Fruit fly (Drosophila melanogaster) whole organism, embryonic: ENCODE data around the gene Trm7-32.
A peak's percentile ranks its signal among the peaks of the same experiment; 100 is the strongest.

Source experiments
- Abd-B ChIP-seq: fragments of 200-800 bp; sonication (Bioruptor generic); optimal IDR thresholded peaks from 2 replicates; lab custom pipeline; 2018; ENCODE audit warnings: missing biosample characterization, mild to moderate bottlenecking, missing genetic modification characterization, moderate library complexity
- Asciz ChIP-seq: fragments of 200-800 bp; sonication (Bioruptor generic); optimal IDR thresholded peaks from 2 replicates; lab custom pipeline; 2017; ENCODE audit warnings: missing biosample characterization, mild to moderate bottlenecking, missing genetic modification characterization, missing genetic modification reagents
- CG1233 ChIP-seq: fragments of 200-800 bp; sonication (Bioruptor generic); optimal IDR thresholded peaks from 4 replicates; lab custom pipeline; 2018; ENCODE audit warnings: missing biosample characterization, mild to moderate bottlenecking, missing genetic modification characterization
- CG12659 ChIP-seq: fragments of 200-800 bp; sonication (Bioruptor generic); optimal IDR thresholded peaks from 3 replicates; lab custom pipeline; 2017; ENCODE audit warnings: mild to moderate bottlenecking, missing biosample characterization, missing genetic modification reagents, missing genetic modification characterization
- CG13424 ChIP-seq: fragments of 200-800 bp; sonication (Bioruptor generic); optimal IDR thresholded peaks from 2 replicates; lab custom pipeline; 2019; ENCODE audit warnings: missing biosample characterization, mild to moderate bottlenecking, missing genetic modification characterization, moderate library complexity
- CG15601 ChIP-seq: fragments of 200-800 bp; sonication (Bioruptor generic); optimal IDR thresholded peaks from 3 replicates; lab custom pipeline; 2019; ENCODE audit warnings: missing biosample characterization, mild to moderate bottlenecking, missing genetic modification characterization, moderate library complexity
- CG17328 ChIP-seq: fragments of 200-800 bp; sonication (Bioruptor generic); IDR thresholded peaks from 2 replicates; pipeline ENCODE4 v1.3.6; 2022; ENCODE audit warnings: missing biosample characterization, missing genetic modification characterization
- CG18619 ChIP-seq: fragments of 200-800 bp; sonication (Bioruptor generic); optimal IDR thresholded peaks from 3 replicates; lab custom pipeline; 2017; ENCODE audit warnings: missing biosample characterization, mild to moderate bottlenecking, missing genetic modification characterization
- CG18764 ChIP-seq: fragments of 200-800 bp; sonication (Bioruptor generic); optimal IDR thresholded peaks from 3 replicates; lab custom pipeline; 2016; ENCODE audit warnings: missing biosample characterization, missing genetic modification characterization
- CG30431 ChIP-seq: fragments of 200-800 bp; sonication (Bioruptor generic); optimal IDR thresholded peaks from 2 replicates; lab custom pipeline; 2017; ENCODE audit warnings: missing biosample characterization, missing genetic modification characterization
- CG33557 ChIP-seq: fragments of 200-800 bp; sonication (Bioruptor generic); optimal IDR thresholded peaks from 2 replicates; lab custom pipeline; 2019; ENCODE audit warnings: missing biosample characterization, mild to moderate bottlenecking, missing genetic modification characterization, moderate library complexity
- CG3995 ChIP-seq: fragments of 200-800 bp; sonication (Bioruptor generic); optimal IDR thresholded peaks from 3 replicates; lab custom pipeline; 2016; ENCODE audit warnings: missing biosample characterization, missing genetic modification characterization
- CG4424 ChIP-seq: fragments of 200-800 bp; sonication (Bioruptor generic); optimal IDR thresholded peaks from 3 replicates; lab custom pipeline; 2016; ENCODE audit warnings: missing biosample characterization, missing genetic modification characterization
- CG5245 ChIP-seq: fragments of 200-800 bp; sonication (Bioruptor generic); optimal IDR thresholded peaks from 3 replicates; lab custom pipeline; 2016; ENCODE audit warnings: missing biosample characterization, missing genetic modification characterization
- CG6254 ChIP-seq: fragments of 200-800 bp; sonication (Bioruptor generic); optimal IDR thresholded peaks from 3 replicates; lab custom pipeline; 2017; ENCODE audit warnings: mild to moderate bottlenecking, missing biosample characterization, missing genetic modification reagents, missing genetic modification characterization
- CG7556 ChIP-seq: fragments of 200-800 bp; sonication (Bioruptor generic); optimal IDR thresholded peaks from 2 replicates; lab custom pipeline; 2017; ENCODE audit warnings: missing biosample characterization, mild to moderate bottlenecking, missing genetic modification characterization
- CG7839 ChIP-seq: fragments of 200-800 bp; sonication (Bioruptor generic); optimal IDR thresholded peaks from 3 replicates; lab custom pipeline; 2018; ENCODE audit warnings: missing biosample characterization, mild to moderate bottlenecking, missing genetic modification characterization, moderate library complexity
- CG8924 ChIP-seq: fragments of 200-800 bp; optimal IDR thresholded peaks from 3 replicates; lab custom pipeline; 2019; ENCODE audit warnings: missing biosample characterization, mild to moderate bottlenecking, missing genetic modification characterization, moderate library complexity
- Chrac-16 ChIP-seq: fragments of 200-800 bp; sonication (Bioruptor generic); optimal IDR thresholded peaks from 3 replicates; lab custom pipeline; 2016; ENCODE audit warnings: missing biosample characterization, missing genetic modification characterization
- Eip74EF ChIP-seq, 2 experiments: fragments of 200-800 bp in 1 of 2; fragments of >200 bp in 1 of 2; sonication (Bioruptor generic) in 1 of 2; optimal IDR thresholded peaks; 2 replicates each; lab custom pipeline; 2017 to 2019; ENCODE audit warnings: missing biosample characterization in 2 of 2, missing genetic modification characterization in 2 of 2, mild to moderate bottlenecking in 1 of 2, moderate library complexity in 1 of 2
- Ets97D ChIP-seq: fragments of 200-800 bp; sonication (Bioruptor generic); optimal IDR thresholded peaks from 3 replicates; lab custom pipeline; 2016; ENCODE audit warnings: missing biosample characterization, missing genetic modification characterization
- Hmr ChIP-seq: fragments of 200-800 bp; sonication (Bioruptor generic); optimal IDR thresholded peaks from 3 replicates; lab custom pipeline; 2017; ENCODE audit warnings: mild to moderate bottlenecking, missing biosample characterization, missing genetic modification reagents, missing genetic modification characterization
- Hr78 ChIP-seq, 2 experiments: fragments of 200-800 bp in 1 of 2; fragments of >200 bp in 1 of 2; sonication (Bioruptor generic) in 1 of 2; optimal IDR thresholded peaks; 2 replicates each; lab custom pipeline; 2017 to 2019; ENCODE audit warnings: missing biosample characterization in 2 of 2, missing genetic modification characterization in 2 of 2, mild to moderate bottlenecking in 1 of 2, moderate library complexity in 1 of 2
- NC2β ChIP-seq: fragments of 200-800 bp; sonication (Bioruptor generic); optimal IDR thresholded peaks from 2 replicates; lab custom pipeline; 2016; ENCODE audit warnings: missing biosample characterization, missing genetic modification characterization
- NfI ChIP-seq: fragments of 200-800 bp; sonication (Bioruptor generic); optimal IDR thresholded peaks from 3 replicates; lab custom pipeline; 2018; ENCODE audit warnings: missing biosample characterization, mild to moderate bottlenecking, missing genetic modification characterization, moderate library complexity
- Opbp ChIP-seq: fragments of 200-800 bp; sonication (Bioruptor generic); IDR thresholded peaks from 3 replicates; pipeline ENCODE4 v1.3.6; 2022; ENCODE audit warnings: missing biosample characterization, missing genetic modification characterization; ENCODE audit not compliant: partially characterized antibody
- Ssrp ChIP-seq: fragments of 200-800 bp; sonication (Bioruptor generic); optimal IDR thresholded peaks from 2 replicates; lab custom pipeline; 2018; ENCODE audit warnings: missing biosample characterization, mild to moderate bottlenecking, missing genetic modification characterization, moderate library complexity
- Taf1 ChIP-seq: fragments of 200-800 bp; sonication (Bioruptor generic); IDR thresholded peaks from 2 replicates; pipeline ENCODE4 v1.3.6; 2022; ENCODE audit warnings: missing biosample characterization, missing genetic modification characterization
- Xbp1 ChIP-seq: fragments of 200-800 bp; sonication (Bioruptor generic); optimal IDR thresholded peaks from 3 replicates; lab custom pipeline; 2016; ENCODE audit warnings: missing biosample characterization, mild to moderate bottlenecking, missing genetic modification characterization
- Xrp1 ChIP-seq: fragments of 200-800 bp; sonication (Bioruptor generic); IDR thresholded peaks from 2 replicates; pipeline ENCODE4 v1.3.6; 2022; ENCODE audit warnings: missing biosample characterization, missing genetic modification characterization
- YL-1 ChIP-seq: fragments of 200-800 bp; sonication (Bioruptor generic); optimal IDR thresholded peaks from 3 replicates; lab custom pipeline; 2017; ENCODE audit warnings: missing biosample characterization, mild to moderate bottlenecking, missing genetic modification characterization
- aop ChIP-seq: fragments of 200-800 bp; sonication (Bioruptor generic); IDR thresholded peaks from 2 replicates; pipeline ENCODE4 v1.3.6; 2022; ENCODE audit warnings: missing biosample characterization, missing genetic modification characterization
- btn ChIP-seq: fragments of 200-800 bp; sonication (Bioruptor generic); optimal IDR thresholded peaks from 2 replicates; lab custom pipeline; 2016; ENCODE audit warnings: missing biosample characterization, missing genetic modification characterization
- corto ChIP-seq: fragments of 200-800 bp; sonication (Bioruptor generic); optimal IDR thresholded peaks from 2 replicates; lab custom pipeline; 2016; ENCODE audit warnings: missing biosample characterization, mild to moderate bottlenecking, missing genetic modification characterization, moderate library complexity
- dmrt11E ChIP-seq: fragments of 200-800 bp; sonication (Bioruptor generic); optimal IDR thresholded peaks from 3 replicates; lab custom pipeline; 2018; ENCODE audit warnings: missing biosample characterization, mild to moderate bottlenecking, missing genetic modification characterization, moderate library complexity
- dysf ChIP-seq: fragments of 200-800 bp; sonication (Bioruptor generic); IDR thresholded peaks from 3 replicates; pipeline ENCODE4 v1.3.6; 2022; ENCODE audit warnings: missing biosample characterization, missing genetic modification characterization
- fd96Cb ChIP-seq: fragments of 200-800 bp; sonication (Bioruptor generic); optimal IDR thresholded peaks from 2 replicates; lab custom pipeline; 2018; ENCODE audit warnings: missing biosample characterization, mild to moderate bottlenecking, missing genetic modification characterization, moderate library complexity
- grau ChIP-seq: fragments of 200-800 bp; optimal IDR thresholded peaks from 3 replicates; lab custom pipeline; 2019; ENCODE audit warnings: missing biosample characterization, mild to moderate bottlenecking, missing genetic modification characterization, moderate library complexity
- kni ChIP-seq: fragments of 200-800 bp; sonication (Bioruptor generic); optimal IDR thresholded peaks from 3 replicates; lab custom pipeline; 2017; ENCODE audit warnings: mild to moderate bottlenecking, missing biosample characterization, missing genetic modification reagents, missing genetic modification characterization
- lola ChIP-seq, 3 experiments: fragments of >200 bp in 2 of 3; fragments of 200-800 bp in 1 of 3; sonication (Bioruptor generic) in 1 of 3; optimal IDR thresholded peaks; 2 replicates each; lab custom pipeline; 2017 to 2019; ENCODE audit warnings: missing biosample characterization in 3 of 3, missing genetic modification characterization in 3 of 3, mild to moderate bottlenecking in 1 of 3, moderate library complexity in 1 of 3
- maf-S ChIP-seq: fragments of 200-800 bp; sonication (Bioruptor generic); optimal IDR thresholded peaks from 2 replicates; lab custom pipeline; 2016; ENCODE audit warnings: missing biosample characterization, missing genetic modification characterization
- phol ChIP-seq: fragments of 200-800 bp; sonication (Bioruptor generic); optimal IDR thresholded peaks from 3 replicates; lab custom pipeline; 2018; ENCODE audit warnings: missing biosample characterization, mild to moderate bottlenecking, missing genetic modification characterization, moderate library complexity
- psq ChIP-seq: fragments of 200-800 bp; sonication (Bioruptor generic); optimal IDR thresholded peaks from 2 replicates; lab custom pipeline; 2017; ENCODE audit warnings: missing biosample characterization, missing genetic modification characterization
- shn ChIP-seq: fragments of 200-800 bp; sonication (Bioruptor generic); optimal IDR thresholded peaks from 3 replicates; lab custom pipeline; 2016; ENCODE audit warnings: missing biosample characterization, missing genetic modification characterization
- sisA ChIP-seq: fragments of 200-800 bp; sonication (Bioruptor generic); IDR thresholded peaks from 2 replicates; pipeline ENCODE4 v1.3.6; 2022; ENCODE audit warnings: missing biosample characterization, missing genetic modification characterization
- trem ChIP-seq: fragments of 200-800 bp; optimal IDR thresholded peaks from 3 replicates; lab custom pipeline; 2019; ENCODE audit warnings: missing biosample characterization, mild to moderate bottlenecking, missing genetic modification characterization, moderate library complexity

Trm7-32 gene

DNA sequence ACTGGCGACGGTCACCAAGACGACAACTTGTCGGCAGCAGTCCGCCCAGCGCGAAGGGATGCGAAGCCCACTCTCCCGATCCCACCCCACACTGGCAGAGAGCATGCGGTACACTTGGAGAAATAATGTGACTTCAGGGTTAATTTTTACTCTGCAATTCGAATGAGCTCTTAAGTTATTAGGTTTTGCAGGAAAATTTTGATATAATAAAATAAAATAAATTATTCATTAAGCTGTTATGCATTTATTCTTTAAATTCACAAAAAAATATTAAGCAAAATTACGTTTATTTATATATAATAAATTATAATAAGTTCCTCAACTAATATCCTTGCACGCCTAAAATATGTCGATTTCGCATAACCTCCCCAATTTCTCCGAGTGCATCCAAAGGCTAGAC is 8.4 kb downstream of the Trm7-32 start (continued):
- TF ChIP-seq CG15601 (tag; lab: Kevin White, UChicago) (no peak), dysf (GFP tag; lab: Robert Waterston, UW) (peak; percentile 57; the same call in 1 of the 3 replicates), CG8924 (tag; lab: Kevin White, UChicago) (peak; percentile 13)

DNA sequence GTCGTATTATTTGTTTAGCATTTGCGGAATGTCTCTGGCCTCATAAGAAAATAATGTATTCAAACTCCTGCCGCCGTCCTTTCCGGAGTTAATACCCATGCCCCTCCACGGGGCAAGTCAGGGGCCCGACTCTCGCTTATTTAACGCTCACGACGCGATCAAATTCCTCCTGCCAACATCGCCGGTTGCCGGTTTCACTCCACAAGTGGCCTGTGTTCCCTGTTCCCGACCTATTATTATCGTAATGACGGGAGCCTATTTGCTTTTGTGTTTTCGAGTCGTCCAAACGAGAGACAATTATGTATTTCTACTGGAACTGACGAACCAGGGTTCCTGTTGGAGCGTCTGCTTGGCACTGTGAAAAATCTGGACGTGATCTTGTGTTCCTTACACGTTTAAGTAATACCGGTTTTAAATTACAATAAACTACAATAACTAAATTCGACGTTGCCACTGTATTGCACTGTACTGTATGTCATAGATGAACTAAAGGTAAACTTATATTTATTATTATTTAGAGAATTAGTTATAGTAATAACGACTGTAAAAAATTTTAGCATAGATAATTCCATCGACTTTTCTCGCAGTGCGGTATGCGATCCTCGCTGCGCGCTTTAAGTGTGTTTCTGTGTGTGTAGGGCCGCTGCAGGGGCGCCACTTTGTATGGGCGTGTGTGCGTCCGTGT is 12.1 kb downstream of the Trm7-32 start:
- TF ChIP-seq Asciz (GFP tag; lab: Kevin White, UChicago) (no peak), psq (GFP tag; lab: Kevin White, UChicago) (no peak), aop (GFP tag; lab: Robert Waterston, UW) (no peak), CG5245 (GFP tag; lab: Kevin White, UChicago) (peak; percentile 28), phol (tag; lab: Kevin White, UChicago) (peak; percentile 69), fd96Cb (peak; percentile 38), CG18764 (GFP tag; lab: Kevin White, UChicago) (peak; percentile 15), NfI (no peak), CG12659 (GFP tag; lab: Kevin White, UChicago) (no peak), sisA (GFP tag; lab: Robert Waterston, UW) (no peak), CG17328 (GFP tag; lab: Robert Waterston, UW) (peak; percentile 52; the same call in 1 of the 2 replicates), maf-S (GFP tag; lab: Kevin White, UChicago) (no peak), Hr78 (GFP tag; optimal IDR thresholded peaks at IDR 0.05; lab: Kevin White, UChicago) (no peak), Taf1 (GFP tag; lab: Robert Waterston, UW) (no peak), CG8924 (tag; lab: Kevin White, UChicago) (peak; percentile 62), Hmr (GFP tag; lab: Kevin White, UChicago) (no peak), CG7556 (GFP tag; lab: Kevin White, UChicago) (peak; percentile 38), CG6254 (GFP tag; lab: Kevin White, UChicago) (peak; percentile 33), YL-1 (GFP tag; lab: Kevin White, UChicago) (no peak), CG1233 (GFP tag; lab: Kevin White, UChicago) (peak; percentile 56), CG4424 (GFP tag; lab: Kevin White, UChicago) (peak; percentile 63), Xbp1 (GFP tag; lab: Kevin White, UChicago) (peak; percentile 25), Opbp (GFP tag; lab: Robert Waterston, UW) (no peak), kni (GFP tag; lab: Kevin White, UChicago) (peak; percentile 73), CG30431 (GFP tag; lab: Kevin White, UChicago) (peak; percentile 15), CG18619 (peak; percentile 6), CG13424 (tag; lab: Kevin White, UChicago) (peak; percentile 33), CG33557 (GFP tag; lab: Kevin White, UChicago) (peak; percentile 89), Eip74EF (GFP tag; optimal IDR thresholded peaks at IDR 0.05; lab: Kevin White, UChicago) (no peak), corto (GFP tag; lab: Kevin White, UChicago) (peak; percentile 69), grau (tag; lab: Kevin White, UChicago) (peak; percentile 55), trem (tag; lab: Kevin White, UChicago) (peak; percentile 52), btn (GFP tag; lab: Kevin White, UChicago) (no peak), Chrac-16 (GFP tag; lab: Kevin White, UChicago) (peak; percentile 48), Xrp1 (peak; percentile 77), NC2β (GFP tag; lab: Kevin White, UChicago) (peak; percentile 14), Ets97D (GFP tag; lab: Kevin White, UChicago) (no peak), dmrt11E (tag; lab: Kevin White, UChicago) (peak; percentile 92), CG7839 (tag; lab: Kevin White, UChicago) (peak; percentile 28), lola (GFP tag; optimal IDR thresholded peaks at IDR 0.05; lab: Kevin White, UChicago) (peak in 1 of 3 experiments; percentile 88), CG3995 (GFP tag; lab: Kevin White, UChicago) (no peak), Abd-B (GFP tag; lab: Kevin White, UChicago) (peak; percentile 23), shn (GFP tag; lab: Kevin White, UChicago) (no peak), Ssrp (tag; lab: Kevin White, UChicago) (peak; percentile 60)
